Fruit fly (Drosophila melanogaster) whole organism, prepupa: ENCODE results near the gene Sclp.

ENCODE experiments used
- CG11294 ChIP-seq: fragments of 200-800 bp; sonication (Bioruptor generic); IDR thresholded peaks from 2 replicates; pipeline ENCODE4 v1.3.6; 2022; ENCODE audit warnings: missing biosample characterization, missing genetic modification characterization
- CG3032 ChIP-seq: fragments of 200-800 bp; optimal IDR thresholded peaks from 2 replicates; lab custom pipeline; 2019; ENCODE audit warnings: missing biosample characterization, mild to moderate bottlenecking, missing genetic modification characterization, moderate library complexity
- CG31627 ChIP-seq: fragments of 200-800 bp; sonication (Bioruptor generic); optimal IDR thresholded peaks from 3 replicates; lab custom pipeline; 2016; ENCODE audit warnings: missing biosample characterization, missing genetic modification characterization
- CG3919 ChIP-seq: fragments of 200-800 bp; sonication (Bioruptor generic); optimal IDR thresholded peaks from 3 replicates; lab custom pipeline; 2016; ENCODE audit warnings: missing biosample characterization, missing genetic modification characterization
- CG8119 ChIP-seq: fragments of 200-800 bp; sonication (Bioruptor generic); IDR thresholded peaks from 3 replicates; pipeline ENCODE4 v1.3.6; 2022; ENCODE audit warnings: missing biosample characterization, missing genetic modification characterization
- CG9139 ChIP-seq: fragments of 200-800 bp; sonication (Bioruptor generic); optimal IDR thresholded peaks from 3 replicates; lab custom pipeline; 2017; ENCODE audit warnings: missing biosample characterization, mild to moderate bottlenecking, missing genetic modification characterization
- Gug ChIP-seq: fragments of 200-800 bp; sonication (Bioruptor generic); IDR thresholded peaks from 2 replicates; pipeline ENCODE4 v1.3.6; 2022; ENCODE audit warnings: missing biosample characterization, missing genetic modification characterization
- Hr38 ChIP-seq: sonication (Bioruptor generic); optimal IDR thresholded peaks from 2 replicates; lab custom pipeline; 2016; ENCODE audit warnings: missing biosample characterization, missing genetic modification characterization
- Hr39 ChIP-seq: fragments of 200-800 bp; sonication (Bioruptor generic); optimal IDR thresholded peaks from 2 replicates; lab custom pipeline; 2016; ENCODE audit warnings: missing biosample characterization, missing genetic modification characterization
- Lpt ChIP-seq: fragments of 200-800 bp; sonication (Bioruptor generic); optimal IDR thresholded peaks from 3 replicates; lab custom pipeline; 2016; ENCODE audit warnings: missing biosample characterization, missing genetic modification characterization
- Sox102F ChIP-seq: fragments of 200-800 bp; sonication (Bioruptor generic); optimal IDR thresholded peaks from 2 replicates; lab custom pipeline; 2016; ENCODE audit warnings: missing biosample characterization, mild to moderate bottlenecking, missing genetic modification characterization
- esn ChIP-seq: fragments of 200-800 bp; sonication (Bioruptor generic); optimal IDR thresholded peaks from 2 replicates; lab custom pipeline; 2016; ENCODE audit warnings: missing biosample characterization, mild to moderate bottlenecking, missing genetic modification characterization, moderate library complexity
- fd85E ChIP-seq: fragments of 200-800 bp; sonication (Bioruptor generic); optimal IDR thresholded peaks from 3 replicates; lab custom pipeline; 2016; ENCODE audit warnings: missing biosample characterization, missing genetic modification characterization
- vri ChIP-seq: fragments of 200-800 bp; sonication (Bioruptor generic); optimal IDR thresholded peaks from 3 replicates; lab custom pipeline; 2016; ENCODE audit warnings: missing biosample characterization, mild to moderate bottlenecking, missing genetic modification characterization

dm6 chrX:11913581-11913980, 10.9 kb downstream of the Sclp start:
- TF ChIP-seq Lpt (GFP tag; lab: Kevin White, UChicago) (peak; percentile 34), esn (no peak), Hr39 (GFP tag; lab: Kevin White, UChicago) (no peak), Hr38 (GFP tag; lab: Kevin White, UChicago) (no peak), CG8119 (no peak), CG9139 (GFP tag; lab: Kevin White, UChicago) (no peak), Gug (GFP tag; lab: Robert Waterston, UW) (no peak), Sox102F (no peak), CG3919 (GFP tag; lab: Kevin White, UChicago) (no peak), fd85E (GFP tag; lab: Kevin White, UChicago) (no peak), CG3032 (tag; lab: Kevin White, UChicago) (no peak), CG31627 (GFP tag; lab: Kevin White, UChicago) (no peak), vri (GFP tag; lab: Kevin White, UChicago) (no peak), CG11294 (GFP tag; lab: Robert Waterston, UW) (no peak)
